Fruit fly (Drosophila melanogaster): ENCODE data around the gene Pex19.

DNA sequence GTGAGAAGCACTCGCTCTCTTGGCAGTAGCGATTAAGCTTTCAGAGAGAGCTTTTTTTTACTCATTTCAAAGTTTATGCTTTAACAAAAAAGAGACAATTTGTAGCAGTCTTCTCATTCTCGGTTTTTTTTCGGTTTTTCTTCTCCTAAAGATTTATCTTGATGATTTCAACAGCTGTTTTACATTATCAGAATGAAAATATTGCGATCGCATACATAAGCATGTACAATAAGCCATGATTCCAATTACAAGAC lies 42.4 kb downstream of the Pex19 start:
- TF ChIP-seq h (optimal IDR thresholded peaks at IDR 0.05), result no peak
- no peak for TF ChIP-seq Myc (optimal IDR thresholded peaks at IDR 0.05)
- TF ChIP-seq insv (optimal IDR thresholded peaks at IDR 0.05), result no peak
- no peak for TF ChIP-seq psq (optimal IDR thresholded peaks at IDR 0.05)
- no peak for TF ChIP-seq Sin3A (optimal IDR thresholded peaks at IDR 0.05)
- TF ChIP-seq ttk (optimal IDR thresholded peaks at IDR 0.05), result no peak
